Fruit fly (Drosophila melanogaster) whole organism, embryonic: ENCODE results near the gene Lgr1.

Experiments used
- B-H2 ChIP-seq: fragments of 200-800 bp; sonication (Bioruptor generic); optimal IDR thresholded peaks from 2 replicates; lab custom pipeline; 2018; ENCODE audit warnings: missing biosample characterization, mild to moderate bottlenecking, missing genetic modification characterization
- Bgb ChIP-seq: fragments of 200-800 bp; sonication (Bioruptor generic); IDR thresholded peaks from 2 replicates; pipeline ENCODE4 v1.3.6; 2022; ENCODE audit warnings: missing biosample characterization, missing genetic modification characterization; ENCODE audit not compliant: partially characterized antibody
- CG10321 ChIP-seq: fragments of 200-800 bp; sonication (Bioruptor generic); IDR thresholded peaks from 2 replicates; pipeline ENCODE4 v1.3.6; 2022; ENCODE audit warnings: missing biosample characterization, missing genetic modification characterization
- CG12236 ChIP-seq: fragments of 200-800 bp; sonication (Bioruptor generic); optimal IDR thresholded peaks from 2 replicates; lab custom pipeline; 2016; ENCODE audit warnings: missing biosample characterization, missing genetic modification characterization
- CG12299 ChIP-seq: fragments of 200-800 bp; sonication (Bioruptor generic); optimal IDR thresholded peaks from 2 replicates; lab custom pipeline; 2018; ENCODE audit warnings: missing biosample characterization, mild to moderate bottlenecking, missing genetic modification characterization
- CG12659 ChIP-seq: fragments of 200-800 bp; sonication (Bioruptor generic); optimal IDR thresholded peaks from 3 replicates; lab custom pipeline; 2017; ENCODE audit warnings: mild to moderate bottlenecking, missing biosample characterization, missing genetic modification reagents, missing genetic modification characterization
- CG13624 ChIP-seq: fragments of 200-800 bp; sonication (Bioruptor generic); optimal IDR thresholded peaks from 2 replicates; lab custom pipeline; 2016; ENCODE audit warnings: missing biosample characterization, missing genetic modification characterization
- CG14014 ChIP-seq: fragments of 200-800 bp; sonication (Bioruptor generic); IDR thresholded peaks from 2 replicates; pipeline ENCODE4 v1.3.6; 2022; ENCODE audit warnings: missing biosample characterization, missing genetic modification characterization
- CG1647 ChIP-seq: fragments of 200-800 bp; sonication (Bioruptor generic); optimal IDR thresholded peaks from 3 replicates; lab custom pipeline; 2016; ENCODE audit warnings: missing biosample characterization, missing genetic modification characterization
- CG16863 ChIP-seq: fragments of 200-800 bp; sonication (Bioruptor generic); optimal IDR thresholded peaks from 3 replicates; lab custom pipeline; 2016; ENCODE audit warnings: missing biosample characterization, missing genetic modification characterization
- CG1792 ChIP-seq: fragments of 200-800 bp; sonication (Bioruptor generic); optimal IDR thresholded peaks from 2 replicates; lab custom pipeline; 2016; ENCODE audit warnings: missing biosample characterization, missing genetic modification characterization
- CG18476 ChIP-seq: fragments of 200-800 bp; sonication (Bioruptor generic); optimal IDR thresholded peaks from 2 replicates; lab custom pipeline; 2016; ENCODE audit warnings: missing biosample characterization, mild to moderate bottlenecking, missing genetic modification characterization
- CG2199 ChIP-seq: fragments of 200-800 bp; sonication (Bioruptor generic); IDR thresholded peaks from 3 replicates; pipeline ENCODE4 v1.3.6; 2022; ENCODE audit warnings: missing biosample characterization, missing genetic modification characterization
- CG32772 ChIP-seq: fragments of 200-800 bp; sonication (Bioruptor generic); IDR thresholded peaks from 2 replicates; pipeline ENCODE4 v1.3.6; 2022; ENCODE audit warnings: missing biosample characterization, missing genetic modification characterization
- CG3407 ChIP-seq: fragments of 200-800 bp; sonication (Bioruptor generic); optimal IDR thresholded peaks from 2 replicates; lab custom pipeline; 2018; ENCODE audit warnings: missing biosample characterization, mild to moderate bottlenecking, missing genetic modification characterization
- CG3726 ChIP-seq: fragments of 200-800 bp; sonication (Bioruptor generic); IDR thresholded peaks from 3 replicates; pipeline ENCODE4, ENCODE4 v1.3.6; 2022; ENCODE audit warnings: missing biosample characterization, missing genetic modification characterization
- CG3995 ChIP-seq: fragments of 200-800 bp; sonication (Bioruptor generic); optimal IDR thresholded peaks from 3 replicates; lab custom pipeline; 2016; ENCODE audit warnings: missing biosample characterization, missing genetic modification characterization
- CG5180 ChIP-seq: fragments of 200-800 bp; sonication (Bioruptor generic); optimal IDR thresholded peaks from 3 replicates; lab custom pipeline; 2017; ENCODE audit warnings: missing biosample characterization, missing genetic modification characterization, mild to moderate bottlenecking, moderate library complexity, missing genetic modification reagents
- CG5245 ChIP-seq: fragments of 200-800 bp; sonication (Bioruptor generic); optimal IDR thresholded peaks from 3 replicates; lab custom pipeline; 2016; ENCODE audit warnings: missing biosample characterization, missing genetic modification characterization
- CG6854 ChIP-seq: fragments of 200-800 bp; sonication (Bioruptor generic); optimal IDR thresholded peaks from 3 replicates; lab custom pipeline; 2017; ENCODE audit warnings: missing biosample characterization, mild to moderate bottlenecking, missing genetic modification characterization
- CG7786 ChIP-seq: fragments of 200-800 bp; sonication (Bioruptor generic); optimal IDR thresholded peaks from 2 replicates; lab custom pipeline; 2016; ENCODE audit warnings: missing biosample characterization, missing genetic modification characterization
- CG8281 ChIP-seq: fragments of 200-800 bp; sonication (Bioruptor generic); optimal IDR thresholded peaks from 2 replicates; lab custom pipeline; 2018; ENCODE audit warnings: missing biosample characterization, mild to moderate bottlenecking, missing genetic modification characterization, moderate library complexity
- CG9932 ChIP-seq: fragments of 200-800 bp; sonication (Bioruptor generic); IDR thresholded peaks from 2 replicates; pipeline ENCODE4 v1.3.6; 2022; ENCODE audit warnings: missing biosample characterization, missing genetic modification characterization
- Chrac-16 ChIP-seq: fragments of 200-800 bp; sonication (Bioruptor generic); optimal IDR thresholded peaks from 3 replicates; lab custom pipeline; 2016; ENCODE audit warnings: missing biosample characterization, missing genetic modification characterization
- Dek ChIP-seq: fragments of 200-800 bp; sonication (Bioruptor generic); optimal IDR thresholded peaks from 3 replicates; lab custom pipeline; 2019; ENCODE audit warnings: missing biosample characterization, mild to moderate bottlenecking, missing genetic modification characterization, moderate library complexity
- Dip3 ChIP-seq: fragments of 200-800 bp; sonication (Bioruptor generic); optimal IDR thresholded peaks from 3 replicates; lab custom pipeline; 2016; ENCODE audit warnings: missing biosample characterization, missing genetic modification characterization
- Hey ChIP-seq: fragments of 200-800 bp; sonication (Bioruptor generic); optimal IDR thresholded peaks from 3 replicates; lab custom pipeline; 2018; ENCODE audit warnings: missing biosample characterization, mild to moderate bottlenecking, missing genetic modification characterization
- Hmr ChIP-seq: fragments of 200-800 bp; sonication (Bioruptor generic); optimal IDR thresholded peaks from 3 replicates; lab custom pipeline; 2017; ENCODE audit warnings: mild to moderate bottlenecking, missing biosample characterization, missing genetic modification reagents, missing genetic modification characterization
- Hmx ChIP-seq: fragments of 200-800 bp; sonication (Bioruptor generic); optimal IDR thresholded peaks from 2 replicates; lab custom pipeline; 2016; ENCODE audit warnings: missing biosample characterization, missing genetic modification characterization
- MESR4 ChIP-seq: fragments of 200-800 bp; sonication (Bioruptor generic); optimal IDR thresholded peaks from 2 replicates; lab custom pipeline; 2018; ENCODE audit warnings: missing biosample characterization, mild to moderate bottlenecking, missing genetic modification characterization, moderate library complexity
- Mad ChIP-seq: fragments of 200-800 bp; sonication (Bioruptor generic); optimal IDR thresholded peaks from 2 replicates; lab custom pipeline; 2016; ENCODE audit warnings: missing biosample characterization, missing genetic modification characterization
- Meics ChIP-seq: fragments of 200-800 bp; sonication (Bioruptor generic); optimal IDR thresholded peaks from 2 replicates; lab custom pipeline; 2017; ENCODE audit warnings: missing biosample characterization, mild to moderate bottlenecking, missing genetic modification characterization
- NC2α ChIP-seq: fragments of 200-800 bp; sonication (Bioruptor generic); optimal IDR thresholded peaks from 2 replicates; lab custom pipeline; 2016; ENCODE audit warnings: missing biosample characterization, missing genetic modification characterization
- NC2β ChIP-seq: fragments of 200-800 bp; sonication (Bioruptor generic); optimal IDR thresholded peaks from 2 replicates; lab custom pipeline; 2016; ENCODE audit warnings: missing biosample characterization, missing genetic modification characterization
- NK7.1 ChIP-seq: fragments of 200-800 bp; sonication (Bioruptor generic); optimal IDR thresholded peaks from 3 replicates; lab custom pipeline; 2016; ENCODE audit warnings: missing biosample characterization, missing genetic modification characterization
- Neu2 ChIP-seq: fragments of 200-800 bp; sonication (Bioruptor generic); optimal IDR thresholded peaks from 3 replicates; lab custom pipeline; 2016; ENCODE audit warnings: missing biosample characterization, missing genetic modification characterization, borderline replicate concordance
- NfI ChIP-seq: fragments of 200-800 bp; sonication (Bioruptor generic); optimal IDR thresholded peaks from 3 replicates; lab custom pipeline; 2018; ENCODE audit warnings: missing biosample characterization, mild to moderate bottlenecking, missing genetic modification characterization, moderate library complexity
- Optix ChIP-seq: fragments of 200-800 bp; sonication (Bioruptor generic); IDR thresholded peaks from 3 replicates; pipeline ENCODE4 v1.3.6; 2022; ENCODE audit warnings: missing biosample characterization, missing genetic modification characterization
- Ptx1 ChIP-seq: fragments of 200-800 bp; sonication (Bioruptor generic); IDR thresholded peaks from 2 replicates; pipeline ENCODE4 v1.3.6; 2022; ENCODE audit warnings: missing biosample characterization, missing genetic modification characterization
- al ChIP-seq: fragments of 200-800 bp; sonication (Bioruptor generic); IDR thresholded peaks from 2 replicates; pipeline ENCODE4 v1.3.6; 2022; ENCODE audit warnings: missing biosample characterization, missing genetic modification characterization
- cg ChIP-seq: fragments of 200-800 bp; sonication (Bioruptor generic); optimal IDR thresholded peaks from 3 replicates; lab custom pipeline; 2019; ENCODE audit warnings: missing biosample characterization, mild to moderate bottlenecking, missing genetic modification characterization, moderate library complexity
- chif ChIP-seq, 2 experiments: fragments of 200-800 bp; sonication (Bioruptor generic); optimal IDR thresholded peaks; 3 replicates each; lab custom pipeline; 2016; ENCODE audit warnings: missing biosample characterization in 2 of 2, missing genetic modification characterization in 2 of 2
- fu2 ChIP-seq: fragments of 200-800 bp; sonication (Bioruptor generic); optimal IDR thresholded peaks from 2 replicates; lab custom pipeline; 2016; ENCODE audit warnings: missing biosample characterization, missing genetic modification characterization
- jumu ChIP-seq: fragments of 200-800 bp; sonication (Bioruptor generic); optimal IDR thresholded peaks from 3 replicates; lab custom pipeline; 2016; ENCODE audit warnings: missing biosample characterization, missing genetic modification characterization
- ken ChIP-seq: fragments of 200-800 bp; sonication (Bioruptor generic); IDR thresholded peaks from 3 replicates; pipeline ENCODE4 v1.3.6; 2022; ENCODE audit warnings: missing biosample characterization, missing genetic modification characterization
- nom ChIP-seq: fragments of 200-800 bp; sonication (Bioruptor generic); optimal IDR thresholded peaks from 2 replicates; lab custom pipeline; 2017; ENCODE audit warnings: missing biosample characterization, missing genetic modification characterization, mild to moderate bottlenecking, moderate library complexity, missing genetic modification reagents
- schlank ChIP-seq: fragments of 200-800 bp; sonication (Bioruptor generic); optimal IDR thresholded peaks from 2 replicates; lab custom pipeline; 2018; ENCODE audit warnings: missing biosample characterization, mild to moderate bottlenecking, missing genetic modification characterization
- so ChIP-seq: fragments of 200-800 bp; sonication (Bioruptor generic); IDR thresholded peaks from 3 replicates; pipeline ENCODE4 v1.3.6; 2022; ENCODE audit warnings: missing biosample characterization, missing genetic modification characterization
- tgo ChIP-seq: fragments of 200-800 bp; sonication (Bioruptor generic); IDR thresholded peaks from 3 replicates; pipeline ENCODE4 v1.3.6; 2022; ENCODE audit warnings: missing biosample characterization, missing genetic modification characterization
- zen2 ChIP-seq: fragments of 200-800 bp; sonication (Bioruptor generic); IDR thresholded peaks from 3 replicates; pipeline ENCODE4 v1.3.6; 2022; ENCODE audit warnings: missing biosample characterization, missing genetic modification characterization; ENCODE audit not compliant: partially characterized antibody

The Lgr1 gene

dm6 chr3R:17700488-17701130 is 25.0 kb upstream of the Lgr1 start (continued):
- TF ChIP-seq zen2 (GFP tag; lab: Robert Waterston, UW) = no peak
- TF ChIP-seq Hey (tag; lab: Kevin White, UChicago) = no peak
- TF ChIP-seq NC2β (GFP tag; lab: Kevin White, UChicago) = peak; percentile 60
- TF ChIP-seq nom (GFP tag; lab: Kevin White, UChicago) = peak; percentile 97
- TF ChIP-seq Hmx = peak; percentile 60
- peak; percentile 98 for TF ChIP-seq CG5180 (GFP tag; lab: Kevin White, UChicago)
- peak; percentile 51 for TF ChIP-seq NK7.1 (GFP tag; lab: Kevin White, UChicago)
- peak; percentile 99 for TF ChIP-seq B-H2
- peak; percentile 43 to 78 for TF ChIP-seq chif (GFP tag; optimal IDR thresholded peaks at IDR 0.05; lab: Kevin White, UChicago)
- peak; percentile 93 for TF ChIP-seq Optix (GFP tag; lab: Robert Waterston, UW)
- peak; percentile 97 for TF ChIP-seq CG3726
- TF ChIP-seq CG8281 (tag; lab: Kevin White, UChicago) = peak; percentile 93
- peak; percentile 95 for TF ChIP-seq CG3407 (GFP tag; lab: Kevin White, UChicago)
- peak; percentile 90 for TF ChIP-seq CG5245 (GFP tag; lab: Kevin White, UChicago)
- peak; percentile 99 for TF ChIP-seq CG12299 (tag; lab: Kevin White, UChicago)
- TF ChIP-seq fu2 (GFP tag; lab: Kevin White, UChicago) = peak; percentile 70
- peak; percentile 99 for TF ChIP-seq Dek (tag; lab: Kevin White, UChicago)
- peak; percentile 91 for TF ChIP-seq schlank (tag; lab: Kevin White, UChicago)
- TF ChIP-seq CG3995 (GFP tag; lab: Kevin White, UChicago) = peak; percentile 56
- TF ChIP-seq NfI (GFP tag; lab: Kevin White, UChicago) = peak; percentile 98
- TF ChIP-seq Meics (GFP tag; lab: Kevin White, UChicago) = peak; percentile 99
- no peak for TF ChIP-seq cg (GFP tag; lab: Kevin White, UChicago)
- peak; percentile 40 for TF ChIP-seq MESR4
- peak; percentile 98 for TF ChIP-seq CG14014 (GFP tag; lab: Robert Waterston, UW)
- TF ChIP-seq CG12659 (GFP tag; lab: Kevin White, UChicago) = peak; percentile 99
- peak; percentile 81 for TF ChIP-seq CG16863 (GFP tag; lab: Kevin White, UChicago)
- peak; percentile 40 for TF ChIP-seq CG1792
- peak; percentile 90 for TF ChIP-seq Mad (GFP tag; lab: Kevin White, UChicago)
- peak; percentile 88 for TF ChIP-seq CG2199 (GFP tag; lab: Robert Waterston, UW)
- peak; percentile 91 for TF ChIP-seq CG18476 (GFP tag; lab: Kevin White, UChicago)
- TF ChIP-seq ken (GFP tag; lab: Robert Waterston, UW) = peak; percentile 91
- TF ChIP-seq tgo = peak; percentile 99
- peak; percentile 72 for TF ChIP-seq jumu
- TF ChIP-seq CG12236 (GFP tag; lab: Kevin White, UChicago) = no peak
- peak; percentile 99 for TF ChIP-seq Ptx1 (GFP tag; lab: Robert Waterston, UW)
- peak; percentile 62 for TF ChIP-seq CG1647 (GFP tag; lab: Kevin White, UChicago)
- peak; percentile 95 for TF ChIP-seq Chrac-16
- peak; percentile 83 for TF ChIP-seq CG10321 (GFP tag; lab: Robert Waterston, UW)
- TF ChIP-seq al = peak; percentile 98
- peak; percentile 100 for TF ChIP-seq Hmr (GFP tag; lab: Kevin White, UChicago)
- TF ChIP-seq CG9932 (GFP tag; lab: Robert Waterston, UW) = peak; percentile 99
- no peak for TF ChIP-seq Neu2 (GFP tag; lab: Kevin White, UChicago)
- TF ChIP-seq CG6854 (GFP tag; lab: Kevin White, UChicago) = peak; percentile 98
- TF ChIP-seq so (GFP tag; lab: Robert Waterston, UW) = peak; percentile 99
- TF ChIP-seq Dip3 (GFP tag; lab: Kevin White, UChicago) = peak; percentile 77
- TF ChIP-seq CG13624 (GFP tag; lab: Kevin White, UChicago) = peak; percentile 53
- TF ChIP-seq NC2α = peak; percentile 26
- TF ChIP-seq CG32772 (GFP tag; lab: Robert Waterston, UW) = peak; percentile 98
- TF ChIP-seq CG7786 (GFP tag; lab: Kevin White, UChicago) = peak; percentile 70
- peak; percentile 45; the same call in 1 of the 2 replicates for TF ChIP-seq Bgb (GFP tag; lab: Robert Waterston, UW)
